Fruit fly (Drosophila melanogaster): ENCODE measurements around the gene CG31697.
A peak's percentile ranks its signal among the peaks of the same experiment; 100 is the strongest.

The CG31697 gene

DNA sequence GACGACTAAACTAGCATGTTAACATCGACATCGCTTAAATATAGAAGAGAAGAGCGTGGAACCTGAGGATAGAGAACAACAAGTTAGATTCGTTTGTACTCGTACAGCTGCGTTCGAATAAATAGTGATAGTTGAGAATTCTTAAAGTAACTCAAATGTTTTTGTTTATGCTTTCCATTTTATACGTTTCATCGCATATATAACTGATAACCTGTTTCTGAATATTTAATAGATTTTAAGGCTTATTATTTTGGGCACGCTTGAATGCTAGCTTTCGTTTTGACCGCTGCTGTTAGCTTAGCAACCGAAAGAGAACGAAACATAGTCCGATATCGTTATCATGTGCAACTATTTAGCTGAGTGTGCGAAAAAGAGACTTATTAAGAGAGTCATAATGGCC, 6.9 kb upstream of the CG31697 start (continued):
- TF ChIP-seq hb (GFP tag; IDR thresholded peaks at IDR 0.05; ENCODE audit: partially characterized antibody) (no peak), CG16815 (GFP tag; optimal IDR thresholded peaks at IDR 0.05) (peak; percentile 85), CG6175 (GFP tag; IDR thresholded peaks at IDR 0.05) (peak; percentile 94), stc (GFP tag; IDR thresholded peaks at IDR 0.05) (peak; percentile 92), bowl (GFP tag; IDR thresholded peaks at IDR 0.05) (peak; percentile 77; the same call in 1 of the 2 replicates), CG18619 (GFP tag; optimal IDR thresholded peaks at IDR 0.05) (peak; percentile 95), abd-A (tag; optimal IDR thresholded peaks at IDR 0.05) (no peak), CrebB (tag; optimal IDR thresholded peaks at IDR 0.05) (peak; percentile 97), CG5245 (GFP tag; optimal IDR thresholded peaks at IDR 0.05) (peak; percentile 87), mld (GFP tag; IDR thresholded peaks at IDR 0.05; ENCODE audit: partially characterized antibody) (no peak), cad (GFP tag; optimal IDR thresholded peaks at IDR 0.05) (no peak), CG15601 (tag; optimal IDR thresholded peaks at IDR 0.05) (peak; percentile 68), B-H2 (GFP tag; optimal IDR thresholded peaks at IDR 0.05) (peak; percentile 96), pnt (GFP tag; optimal IDR thresholded peaks at IDR 0.05) (peak; percentile 62), CG33557 (GFP tag; optimal IDR thresholded peaks at IDR 0.05) (peak; percentile 27), pfk (GFP tag; optimal IDR thresholded peaks at IDR 0.05) (peak; percentile 14), sc (optimal IDR thresholded peaks at IDR 0.05) (no peak), sc (GFP tag; optimal IDR thresholded peaks at IDR 0.05) (peak; percentile 45), sisA (GFP tag; IDR thresholded peaks at IDR 0.05) (peak; percentile 91), slp2 (GFP tag; optimal IDR thresholded peaks at IDR 0.05) (peak; percentile 89), PHDP (tag; optimal IDR thresholded peaks at IDR 0.05) (peak; percentile 98), nmo (GFP tag; optimal IDR thresholded peaks at IDR 0.05) (peak; percentile 91), chm (GFP tag; IDR thresholded peaks at IDR 0.05) (peak; percentile 94), Dip2 (GFP tag; IDR thresholded peaks at IDR 0.05) (peak; percentile 21; the same call in 1 of the 2 replicates), CG18599 (GFP tag; optimal IDR thresholded peaks at IDR 0.05) (peak; percentile 99), sens-2 (GFP tag; IDR thresholded peaks at IDR 0.05) (peak; percentile 78), Hr3 (GFP tag; optimal IDR thresholded peaks at IDR 0.05) (peak; percentile 89), jigr1 (GFP tag; IDR thresholded peaks at IDR 0.05) (peak; percentile 73; the same call in 2 of the 3 replicates), CG6813 (GFP tag; optimal IDR thresholded peaks at IDR 0.05) (peak; percentile 95), CG5953 (GFP tag; IDR thresholded peaks at IDR 0.05) (peak; percentile 81), CG12236 (GFP tag; optimal IDR thresholded peaks at IDR 0.05) (peak; percentile 71), chn (GFP tag; optimal IDR thresholded peaks at IDR 0.05) (peak; percentile 89), Sry-β (GFP tag; optimal IDR thresholded peaks at IDR 0.05) (no peak), CG31365 (tag; optimal IDR thresholded peaks at IDR 0.05) (peak; percentile 88), kay (GFP tag; optimal IDR thresholded peaks at IDR 0.05) (peak; percentile 94), CG13424 (tag; optimal IDR thresholded peaks at IDR 0.05) (peak; percentile 95), Atf3 (GFP tag; optimal IDR thresholded peaks at IDR 0.05) (peak; percentile 85), CG7745 (tag; optimal IDR thresholded peaks at IDR 0.05) (no peak), phol (tag; optimal IDR thresholded peaks at IDR 0.05) (peak; percentile 84), Rx (GFP tag; IDR thresholded peaks at IDR 0.05) (peak; percentile 88), Sox102F (GFP tag; optimal IDR thresholded peaks at IDR 0.05) (peak; percentile 91), Bgb (GFP tag; IDR thresholded peaks at IDR 0.05; ENCODE audit: partially characterized antibody) (no peak), CG6654 (GFP tag; optimal IDR thresholded peaks at IDR 0.05) (peak; percentile 71), unpg (GFP tag; optimal IDR thresholded peaks at IDR 0.05) (peak; percentile 97), CG4707 (GFP tag; optimal IDR thresholded peaks at IDR 0.05) (peak; percentile 58), CG14965 (GFP tag; optimal IDR thresholded peaks at IDR 0.05; ENCODE audit: borderline replicate concordance) (peak; percentile 75), Sox100B (GFP tag; optimal IDR thresholded peaks at IDR 0.05) (peak; percentile 86), cg (GFP tag; optimal IDR thresholded peaks at IDR 0.05) (no peak), CG8089 (GFP tag; optimal IDR thresholded peaks at IDR 0.05) (peak; percentile 77), CG7357 (GFP tag; IDR thresholded peaks at IDR 0.05) (peak; percentile 88), CG14050 (GFP tag; IDR thresholded peaks at IDR 0.05) (peak; percentile 94)

All from whole organism, embryonic.